Fruit fly (Drosophila melanogaster) whole organism, adult: ENCODE measurements around the gene CG32845.

Source experiments
- CG14711 ChIP-seq: fragments of 200-800 bp; sonication (Bioruptor generic); optimal IDR thresholded peaks from 2 replicates; lab custom pipeline; 2018; ENCODE audit warnings: missing biosample characterization, mild to moderate bottlenecking, missing genetic modification characterization, moderate library complexity
- kay ChIP-seq: fragments of 200-800 bp; sonication (Bioruptor generic); peaks from one replicate; lab custom pipeline; 2016; ENCODE audit warnings: missing biosample characterization, missing genetic modification characterization, borderline replicate concordance

dm6 chr3L:319145-320009 lies 46.2 kb upstream of the CG32845 start, which contains the start of gene fwd:
- no peak for TF ChIP-seq CG14711 (tag; lab: Kevin White, UChicago)
- no peak for TF ChIP-seq kay (GFP tag; lab: Kevin White, UChicago)
